Fruit fly (Drosophila melanogaster) whole organism, embryonic: ENCODE data around the gene RpL14.
A peak's percentile ranks its signal among the peaks of the same experiment; 100 is the strongest.

ENCODE experiments used
- Aef1 ChIP-seq: fragments of 200-800 bp; sonication (Bioruptor generic); IDR thresholded peaks from 3 replicates; pipeline ENCODE4 v1.3.6; 2022; ENCODE audit warnings: missing biosample characterization, missing genetic modification characterization
- Asciz ChIP-seq: fragments of 200-800 bp; sonication (Bioruptor generic); optimal IDR thresholded peaks from 2 replicates; lab custom pipeline; 2017; ENCODE audit warnings: missing biosample characterization, mild to moderate bottlenecking, missing genetic modification characterization, missing genetic modification reagents
- Awh ChIP-seq: fragments of 200-800 bp; sonication (Bioruptor generic); IDR thresholded peaks from 2 replicates; pipeline ENCODE4, ENCODE4 v1.3.6; 2022; ENCODE audit warnings: missing biosample characterization, missing genetic modification characterization
- B-H1 ChIP-seq: fragments of 200-800 bp; sonication (Bioruptor generic); IDR thresholded peaks from 3 replicates; pipeline ENCODE4 v1.3.6; 2022; ENCODE audit warnings: missing biosample characterization, missing genetic modification characterization
- CG1024 ChIP-seq: fragments of 200-800 bp; sonication (Bioruptor generic); IDR thresholded peaks from 2 replicates; pipeline ENCODE4 v1.3.6; 2022; ENCODE audit warnings: missing biosample characterization, missing genetic modification characterization
- CG11085 ChIP-seq: fragments of 200-800 bp; sonication (Bioruptor generic); IDR thresholded peaks from 2 replicates; pipeline ENCODE4 v1.3.6; 2022; ENCODE audit warnings: missing biosample characterization, missing genetic modification characterization
- CG11504 ChIP-seq: fragments of 200-800 bp; sonication (Bioruptor generic); optimal IDR thresholded peaks from 3 replicates; lab custom pipeline; 2019; ENCODE audit warnings: missing biosample characterization, mild to moderate bottlenecking, missing genetic modification characterization, moderate library complexity
- CG1233 ChIP-seq: fragments of 200-800 bp; sonication (Bioruptor generic); optimal IDR thresholded peaks from 4 replicates; lab custom pipeline; 2018; ENCODE audit warnings: missing biosample characterization, mild to moderate bottlenecking, missing genetic modification characterization
- CG13424 ChIP-seq: fragments of 200-800 bp; sonication (Bioruptor generic); optimal IDR thresholded peaks from 2 replicates; lab custom pipeline; 2019; ENCODE audit warnings: missing biosample characterization, mild to moderate bottlenecking, missing genetic modification characterization, moderate library complexity
- CG15514 ChIP-seq: fragments of 200-800 bp; sonication (Bioruptor generic); optimal IDR thresholded peaks from 3 replicates; lab custom pipeline; 2017; ENCODE audit warnings: missing biosample characterization, missing genetic modification characterization, mild to moderate bottlenecking, moderate library complexity, missing genetic modification reagents
- CG15601 ChIP-seq: fragments of 200-800 bp; sonication (Bioruptor generic); optimal IDR thresholded peaks from 3 replicates; lab custom pipeline; 2019; ENCODE audit warnings: missing biosample characterization, mild to moderate bottlenecking, missing genetic modification characterization, moderate library complexity
- CG17829 ChIP-seq: fragments of 200-800 bp; optimal IDR thresholded peaks from 2 replicates; lab custom pipeline; 2019; ENCODE audit warnings: missing biosample characterization, mild to moderate bottlenecking, missing genetic modification characterization, moderate library complexity
- CG18262 ChIP-seq: fragments of 200-800 bp; optimal IDR thresholded peaks from 3 replicates; lab custom pipeline; 2019; ENCODE audit warnings: missing biosample characterization, mild to moderate bottlenecking, missing genetic modification characterization, moderate library complexity
- CG31365 ChIP-seq: fragments of 200-800 bp; sonication (Bioruptor generic); optimal IDR thresholded peaks from 2 replicates; lab custom pipeline; 2018; ENCODE audit warnings: missing biosample characterization, mild to moderate bottlenecking, missing genetic modification characterization
- CG32767 ChIP-seq: fragments of 200-800 bp; sonication (Bioruptor generic); IDR thresholded peaks from 2 replicates; pipeline ENCODE4 v1.3.6; 2022; ENCODE audit warnings: missing biosample characterization, missing genetic modification characterization
- CG32772 ChIP-seq: fragments of 200-800 bp; sonication (Bioruptor generic); IDR thresholded peaks from 2 replicates; pipeline ENCODE4 v1.3.6; 2022; ENCODE audit warnings: missing biosample characterization, missing genetic modification characterization
- CG33557 ChIP-seq: fragments of 200-800 bp; sonication (Bioruptor generic); optimal IDR thresholded peaks from 2 replicates; lab custom pipeline; 2019; ENCODE audit warnings: missing biosample characterization, mild to moderate bottlenecking, missing genetic modification characterization, moderate library complexity
- CG3847 ChIP-seq: fragments of 200-800 bp; sonication (Bioruptor generic); IDR thresholded peaks from 2 replicates; pipeline ENCODE4 v1.3.6; 2022; ENCODE audit warnings: missing biosample characterization, missing genetic modification characterization
- CG4360 ChIP-seq: fragments of 200-800 bp; sonication (Bioruptor generic); IDR thresholded peaks from 2 replicates; pipeline ENCODE4 v1.3.6; 2022; ENCODE audit warnings: missing biosample characterization, missing genetic modification characterization
- CG6689 ChIP-seq: fragments of 200-800 bp; sonication (Bioruptor generic); IDR thresholded peaks from 2 replicates; pipeline ENCODE4 v1.3.6; 2022; ENCODE audit warnings: missing biosample characterization, missing genetic modification characterization
- CG7372 ChIP-seq: fragments of 200-800 bp; sonication (Bioruptor generic); IDR thresholded peaks from 2 replicates; pipeline ENCODE4 v1.3.6; 2022; ENCODE audit warnings: missing biosample characterization, missing genetic modification characterization
- CG7839 ChIP-seq: fragments of 200-800 bp; sonication (Bioruptor generic); optimal IDR thresholded peaks from 3 replicates; lab custom pipeline; 2018; ENCODE audit warnings: missing biosample characterization, mild to moderate bottlenecking, missing genetic modification characterization, moderate library complexity
- CG7928 ChIP-seq: fragments of 200-800 bp; sonication (Bioruptor generic); optimal IDR thresholded peaks from 2 replicates; lab custom pipeline; 2017; ENCODE audit warnings: missing biosample characterization, mild to moderate bottlenecking, missing genetic modification characterization
- CG8281 ChIP-seq: fragments of 200-800 bp; sonication (Bioruptor generic); optimal IDR thresholded peaks from 2 replicates; lab custom pipeline; 2018; ENCODE audit warnings: missing biosample characterization, mild to moderate bottlenecking, missing genetic modification characterization, moderate library complexity
- CG8765 ChIP-seq: fragments of 200-800 bp; sonication (Bioruptor generic); IDR thresholded peaks from 2 replicates; pipeline ENCODE4 v1.3.6; 2022; ENCODE audit warnings: missing biosample characterization, missing genetic modification characterization
- CG9437 ChIP-seq: fragments of 200-800 bp; sonication (Bioruptor generic); optimal IDR thresholded peaks from 2 replicates; lab custom pipeline; 2018; ENCODE audit warnings: missing biosample characterization, mild to moderate bottlenecking, missing genetic modification characterization
- CHES-1-like ChIP-seq: fragments of 200-800 bp; sonication (Bioruptor generic); optimal IDR thresholded peaks from 2 replicates; lab custom pipeline; 2016; ENCODE audit warnings: missing biosample characterization, missing genetic modification characterization
- Chrac-16 ChIP-seq: fragments of 200-800 bp; sonication (Bioruptor generic); optimal IDR thresholded peaks from 3 replicates; lab custom pipeline; 2016; ENCODE audit warnings: missing biosample characterization, missing genetic modification characterization
- E2f2 ChIP-seq: fragments of 200-800 bp; sonication (Bioruptor generic); IDR thresholded peaks from 2 replicates; pipeline ENCODE4 v1.3.6; 2022; ENCODE audit warnings: missing biosample characterization, missing genetic modification characterization
- Eip74EF ChIP-seq, 2 experiments: fragments of 200-800 bp in 1 of 2; fragments of >200 bp in 1 of 2; sonication (Bioruptor generic) in 1 of 2; optimal IDR thresholded peaks; 2 replicates each; lab custom pipeline; 2017 to 2019; ENCODE audit warnings: missing biosample characterization in 2 of 2, missing genetic modification characterization in 2 of 2, mild to moderate bottlenecking in 1 of 2, moderate library complexity in 1 of 2
- Hand ChIP-seq: fragments of 200-800 bp; sonication (Bioruptor generic); optimal IDR thresholded peaks from 2 replicates; lab custom pipeline; 2017; ENCODE audit warnings: mild to moderate bottlenecking, missing biosample characterization, missing genetic modification reagents, missing genetic modification characterization
- Hr3 ChIP-seq: fragments of 200-800 bp; sonication (Bioruptor generic); optimal IDR thresholded peaks from 3 replicates; lab custom pipeline; 2016; ENCODE audit warnings: missing biosample characterization, missing genetic modification characterization
- Hr78 ChIP-seq, 2 experiments: fragments of 200-800 bp in 1 of 2; fragments of >200 bp in 1 of 2; sonication (Bioruptor generic) in 1 of 2; optimal IDR thresholded peaks; 2 replicates each; lab custom pipeline; 2017 to 2019; ENCODE audit warnings: missing biosample characterization in 2 of 2, missing genetic modification characterization in 2 of 2, mild to moderate bottlenecking in 1 of 2, moderate library complexity in 1 of 2
- Hsf ChIP-seq: fragments of 200-800 bp; sonication (Bioruptor generic); optimal IDR thresholded peaks from 3 replicates; lab custom pipeline; 2016; ENCODE audit warnings: missing biosample characterization, missing genetic modification characterization
- Mrtf ChIP-seq: fragments of 200-800 bp; sonication (Bioruptor generic); IDR thresholded peaks from 3 replicates; pipeline ENCODE4 v1.3.6; 2022; ENCODE audit warnings: missing biosample characterization, missing genetic modification characterization
- Oaz ChIP-seq: fragments of 200-800 bp; sonication (Bioruptor generic); IDR thresholded peaks from 2 replicates; pipeline ENCODE4 v1.3.6; 2022; ENCODE audit warnings: missing biosample characterization, missing genetic modification characterization
- Oli ChIP-seq: fragments of 200-800 bp; sonication (Bioruptor generic); optimal IDR thresholded peaks from 2 replicates; lab custom pipeline; 2018; ENCODE audit warnings: missing biosample characterization, mild to moderate bottlenecking, missing genetic modification characterization, moderate library complexity
- Ravus ChIP-seq: fragments of 200-800 bp; sonication (Bioruptor generic); IDR thresholded peaks from 2 replicates; pipeline ENCODE4 v1.3.6; 2022; ENCODE audit warnings: missing biosample characterization, missing genetic modification characterization
- Sox100B ChIP-seq: fragments of 200-800 bp; sonication (Bioruptor generic); optimal IDR thresholded peaks from 3 replicates; lab custom pipeline; 2018; ENCODE audit warnings: missing biosample characterization, mild to moderate bottlenecking, missing genetic modification characterization
- Sox102F ChIP-seq: fragments of 200-800 bp; sonication (Bioruptor generic); optimal IDR thresholded peaks from 2 replicates; lab custom pipeline; 2018; ENCODE audit warnings: missing biosample characterization, mild to moderate bottlenecking, missing genetic modification characterization, moderate library complexity
- ase ChIP-seq: fragments of 200-800 bp; sonication (Bioruptor generic); IDR thresholded peaks from 3 replicates; pipeline ENCODE4 v1.3.6; 2022; ENCODE audit warnings: missing biosample characterization, missing genetic modification characterization
- caup ChIP-seq: fragments of 200-800 bp; sonication (Bioruptor generic); optimal IDR thresholded peaks from 3 replicates; lab custom pipeline; 2017; ENCODE audit warnings: missing biosample characterization, mild to moderate bottlenecking, missing genetic modification characterization, moderate library complexity; ENCODE audit not compliant: severe bottlenecking
- ci ChIP-seq: fragments of 200-800 bp; sonication (Bioruptor generic); IDR thresholded peaks from 3 replicates; pipeline ENCODE4 v1.3.6; 2022; ENCODE audit warnings: missing biosample characterization, missing genetic modification characterization
- danr ChIP-seq: fragments of 200-800 bp; sonication (Bioruptor generic); IDR thresholded peaks from 2 replicates; pipeline ENCODE4 v1.3.6; 2022; ENCODE audit warnings: missing biosample characterization, missing genetic modification characterization
- fru ChIP-seq: fragments of >200 bp; optimal IDR thresholded peaks from 2 replicates; lab custom pipeline; 2017
- grau ChIP-seq: fragments of 200-800 bp; optimal IDR thresholded peaks from 3 replicates; lab custom pipeline; 2019; ENCODE audit warnings: missing biosample characterization, mild to moderate bottlenecking, missing genetic modification characterization, moderate library complexity
- klu ChIP-seq: fragments of 200-800 bp; sonication (Bioruptor generic); IDR thresholded peaks from 2 replicates; pipeline ENCODE4 v1.3.6; 2022; ENCODE audit warnings: missing biosample characterization, missing genetic modification characterization
- nerfin-1 ChIP-seq: fragments of 200-800 bp; sonication (Bioruptor generic); optimal IDR thresholded peaks from 3 replicates; lab custom pipeline; 2019; ENCODE audit warnings: missing biosample characterization, mild to moderate bottlenecking, missing genetic modification characterization, moderate library complexity
- p53 ChIP-seq: fragments of 200-800 bp; sonication (Bioruptor generic); optimal IDR thresholded peaks from 2 replicates; lab custom pipeline; 2016; ENCODE audit warnings: missing biosample characterization, missing genetic modification characterization
- seq ChIP-seq: fragments of 200-800 bp; sonication (Bioruptor generic); IDR thresholded peaks from 2 replicates; pipeline ENCODE4 v1.3.6; 2022; ENCODE audit warnings: missing biosample characterization, missing genetic modification characterization

The RpL14 gene

DNA sequence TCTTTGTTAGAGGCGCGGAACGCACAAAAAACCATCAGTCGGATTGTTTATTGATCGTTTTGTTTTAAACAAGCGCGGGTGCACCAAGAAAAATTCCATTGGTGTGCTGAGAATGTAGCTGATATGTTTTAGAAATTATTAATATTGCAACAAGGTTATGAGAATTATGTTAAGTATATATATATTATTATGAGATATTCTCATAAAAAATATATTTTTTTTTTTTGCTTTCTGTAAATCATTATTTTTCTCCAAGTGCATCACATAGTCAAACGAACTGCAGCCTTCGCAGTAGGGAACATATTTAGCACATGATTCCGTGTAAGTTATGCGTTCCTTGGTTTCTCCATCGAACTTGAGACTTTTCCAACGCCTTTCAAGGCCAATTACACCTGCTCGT lies 28.2 kb downstream of the RpL14 start (continued):
- TF ChIP-seq B-H1 (GFP tag; lab: Robert Waterston, UW) (peak; percentile 83), Asciz (GFP tag; lab: Kevin White, UChicago) (peak; percentile 49), CG8765 (GFP tag; lab: Robert Waterston, UW) (no peak), CG9437 (GFP tag; lab: Kevin White, UChicago) (peak; percentile 44), Hr78 (GFP tag; optimal IDR thresholded peaks at IDR 0.05; lab: Kevin White, UChicago) (peak in 1 of 2 experiments; percentile 49), CG33557 (GFP tag; lab: Kevin White, UChicago) (peak; percentile 18), danr (GFP tag; lab: Robert Waterston, UW) (peak; percentile 21; the same call in 1 of the 2 replicates), nerfin-1 (tag; lab: Kevin White, UChicago) (peak; percentile 29), seq (GFP tag; lab: Robert Waterston, UW) (0 out of 2 replicates have a peak, but pooled peaks have one; percentile 27), CG32772 (peak; percentile 76), ase (GFP tag; lab: Robert Waterston, UW) (peak; percentile 72), CG15601 (tag; lab: Kevin White, UChicago) (peak; percentile 52), CG7928 (no peak), CG3847 (peak; percentile 32; the same call in 1 of the 2 replicates), CG13424 (tag; lab: Kevin White, UChicago) (peak; percentile 77), CG15514 (GFP tag; lab: Kevin White, UChicago) (peak; percentile 12), Hr3 (GFP tag; lab: Kevin White, UChicago) (peak; percentile 33), Sox100B (peak; percentile 71), grau (tag; lab: Kevin White, UChicago) (peak; percentile 75), CG11085 (GFP tag; lab: Robert Waterston, UW) (peak; percentile 57; the same call in 1 of the 2 replicates), Ravus (GFP tag; lab: Robert Waterston, UW) (peak; percentile 45), Mrtf (GFP tag; lab: Robert Waterston, UW) (peak; percentile 58; the same call in 2 of the 3 replicates), Eip74EF (GFP tag; optimal IDR thresholded peaks at IDR 0.05; lab: Kevin White, UChicago) (peak in 1 of 2 experiments; percentile 63), CG4360 (GFP tag; lab: Robert Waterston, UW) (no peak), CG8281 (tag; lab: Kevin White, UChicago) (peak; percentile 36), E2f2 (GFP tag; lab: Robert Waterston, UW) (peak; percentile 58; the same call in 1 of the 2 replicates), CG11504 (tag; lab: Kevin White, UChicago) (peak; percentile 82), CG7839 (tag; lab: Kevin White, UChicago) (peak; percentile 87), Oli (tag; lab: Kevin White, UChicago) (peak; percentile 55), ci (GFP tag; lab: Robert Waterston, UW) (0 out of 3 replicates have a peak, but pooled peaks have one; percentile 57), Hand (GFP tag; lab: Kevin White, UChicago) (no peak), Oaz (GFP tag; lab: Robert Waterston, UW) (no peak; the same call in 1 of the 2 replicates), CG31365 (tag; lab: Kevin White, UChicago) (no peak), CG6689 (GFP tag; lab: Robert Waterston, UW) (peak; percentile 86), Aef1 (GFP tag; lab: Robert Waterston, UW) (peak; percentile 65), CG7372 (GFP tag; lab: Robert Waterston, UW) (peak; percentile 81), Hsf (GFP tag; lab: Kevin White, UChicago) (no peak), CG17829 (tag; lab: Kevin White, UChicago) (peak; percentile 87), fru (lab: Kevin White, UChicago) (no peak), CG1024 (GFP tag; lab: Robert Waterston, UW) (peak; percentile 59; the same call in 1 of the 2 replicates), caup (peak; percentile 66), klu (peak; percentile 51; the same call in 1 of the 2 replicates), Chrac-16 (no peak), Awh (GFP tag; lab: Robert Waterston, UW) (peak; percentile 77), CG18262 (tag; lab: Kevin White, UChicago) (peak; percentile 87), Sox102F (GFP tag; lab: Kevin White, UChicago) (peak; percentile 68), CG1233 (GFP tag; lab: Kevin White, UChicago) (peak; percentile 63), CG32767 (GFP tag; lab: Robert Waterston, UW) (0 out of 2 replicates have a peak, but pooled peaks have one; percentile 44), p53 (GFP tag; lab: Kevin White, UChicago) (no peak), CHES-1-like (GFP tag; lab: Kevin White, UChicago) (no peak)
